Fruit fly (Drosophila melanogaster) whole organism, embryonic: ENCODE data around the gene Nepl18.

Experiments
- Abd-B ChIP-seq: fragments of 200-800 bp; sonication (Bioruptor generic); optimal IDR thresholded peaks from 2 replicates; lab custom pipeline; 2018; ENCODE audit warnings: missing biosample characterization, mild to moderate bottlenecking, missing genetic modification characterization, moderate library complexity
- Aef1 ChIP-seq: fragments of 200-800 bp; sonication (Bioruptor generic); IDR thresholded peaks from 3 replicates; pipeline ENCODE4 v1.3.6; 2022; ENCODE audit warnings: missing biosample characterization, missing genetic modification characterization
- Bgb ChIP-seq: fragments of 200-800 bp; sonication (Bioruptor generic); IDR thresholded peaks from 2 replicates; pipeline ENCODE4 v1.3.6; 2022; ENCODE audit warnings: missing biosample characterization, missing genetic modification characterization; ENCODE audit not compliant: partially characterized antibody
- BtbVII ChIP-seq: fragments of 200-800 bp; sonication (Bioruptor generic); optimal IDR thresholded peaks from 3 replicates; lab custom pipeline; 2017; ENCODE audit warnings: missing biosample characterization, mild to moderate bottlenecking, missing genetic modification characterization
- CG11695 ChIP-seq: fragments of 200-800 bp; sonication (Bioruptor generic); IDR thresholded peaks from 3 replicates; pipeline ENCODE4 v1.3.6; 2022; ENCODE audit warnings: missing biosample characterization, missing genetic modification characterization
- CG12071 ChIP-seq: fragments of 200-800 bp; sonication (Bioruptor generic); optimal IDR thresholded peaks from 3 replicates; lab custom pipeline; 2018; ENCODE audit warnings: missing biosample characterization, mild to moderate bottlenecking, missing genetic modification characterization
- CG12155 ChIP-seq: fragments of 200-800 bp; sonication (Bioruptor generic); optimal IDR thresholded peaks from 3 replicates; lab custom pipeline; 2016; ENCODE audit warnings: missing biosample characterization, missing genetic modification characterization
- CG13296 ChIP-seq: fragments of 200-800 bp; sonication (Bioruptor generic); optimal IDR thresholded peaks from 3 replicates; lab custom pipeline; 2018; ENCODE audit warnings: missing biosample characterization, mild to moderate bottlenecking, missing genetic modification characterization
- CG14667 ChIP-seq: fragments of 200-800 bp; sonication (Bioruptor generic); IDR thresholded peaks from 2 replicates; pipeline ENCODE4 v1.3.6; 2022; ENCODE audit warnings: missing biosample characterization, missing genetic modification characterization
- CG15011 ChIP-seq: fragments of 200-800 bp; sonication (Bioruptor generic); optimal IDR thresholded peaks from 3 replicates; lab custom pipeline; 2018; ENCODE audit warnings: missing biosample characterization, mild to moderate bottlenecking, missing genetic modification characterization
- CG1529 ChIP-seq: fragments of 200-800 bp; sonication (Bioruptor generic); optimal IDR thresholded peaks from 3 replicates; lab custom pipeline; 2018; ENCODE audit warnings: missing biosample characterization, missing genetic modification characterization
- CG16815 ChIP-seq: fragments of 200-800 bp; sonication (Bioruptor generic); optimal IDR thresholded peaks from 3 replicates; lab custom pipeline; 2017; ENCODE audit warnings: missing biosample characterization, mild to moderate bottlenecking, missing genetic modification characterization
- CG18764 ChIP-seq: fragments of 200-800 bp; sonication (Bioruptor generic); optimal IDR thresholded peaks from 3 replicates; lab custom pipeline; 2016; ENCODE audit warnings: missing biosample characterization, missing genetic modification characterization
- CG30403 ChIP-seq: fragments of 200-800 bp; sonication (Bioruptor generic); optimal IDR thresholded peaks from 3 replicates; lab custom pipeline; 2016; ENCODE audit warnings: missing biosample characterization, missing genetic modification characterization
- CG31365 ChIP-seq: fragments of 200-800 bp; sonication (Bioruptor generic); optimal IDR thresholded peaks from 2 replicates; lab custom pipeline; 2018; ENCODE audit warnings: missing biosample characterization, mild to moderate bottlenecking, missing genetic modification characterization
- CG31388 ChIP-seq: fragments of 200-800 bp; sonication (Bioruptor generic); optimal IDR thresholded peaks from 2 replicates; lab custom pipeline; 2016; ENCODE audit warnings: missing biosample characterization, missing genetic modification characterization
- CG32772 ChIP-seq: fragments of 200-800 bp; sonication (Bioruptor generic); IDR thresholded peaks from 2 replicates; pipeline ENCODE4 v1.3.6; 2022; ENCODE audit warnings: missing biosample characterization, missing genetic modification characterization
- CG4854 ChIP-seq: fragments of 200-800 bp; sonication (Bioruptor generic); optimal IDR thresholded peaks from 2 replicates; lab custom pipeline; 2016; ENCODE audit warnings: missing biosample characterization, missing genetic modification characterization, inconsistent platforms
- CG6254 ChIP-seq: fragments of 200-800 bp; sonication (Bioruptor generic); optimal IDR thresholded peaks from 3 replicates; lab custom pipeline; 2017; ENCODE audit warnings: mild to moderate bottlenecking, missing biosample characterization, missing genetic modification reagents, missing genetic modification characterization
- CG7372 ChIP-seq: fragments of 200-800 bp; sonication (Bioruptor generic); IDR thresholded peaks from 2 replicates; pipeline ENCODE4 v1.3.6; 2022; ENCODE audit warnings: missing biosample characterization, missing genetic modification characterization
- CG8388 ChIP-seq: fragments of 200-800 bp; sonication (Bioruptor generic); optimal IDR thresholded peaks from 2 replicates; lab custom pipeline; 2019; ENCODE audit warnings: missing biosample characterization, mild to moderate bottlenecking, missing genetic modification characterization, moderate library complexity
- Dref ChIP-seq: fragments of 200-800 bp; sonication (Bioruptor generic); IDR thresholded peaks from 2 replicates; pipeline ENCODE4 v1.3.6; 2022; ENCODE audit warnings: missing biosample characterization, missing genetic modification characterization
- ERR ChIP-seq: fragments of 200-800 bp; sonication (Bioruptor generic); optimal IDR thresholded peaks from 2 replicates; lab custom pipeline; 2016; ENCODE audit warnings: missing biosample characterization, missing genetic modification characterization
- Hand ChIP-seq: fragments of 200-800 bp; sonication (Bioruptor generic); optimal IDR thresholded peaks from 2 replicates; lab custom pipeline; 2017; ENCODE audit warnings: mild to moderate bottlenecking, missing biosample characterization, missing genetic modification reagents, missing genetic modification characterization
- Hr3 ChIP-seq: fragments of 200-800 bp; sonication (Bioruptor generic); optimal IDR thresholded peaks from 3 replicates; lab custom pipeline; 2016; ENCODE audit warnings: missing biosample characterization, missing genetic modification characterization
- Pdp1 ChIP-seq, 2 experiments: fragments of 200-800 bp; sonication (Bioruptor generic); optimal IDR thresholded peaks; 3 replicates each; lab custom pipeline; 2016; ENCODE audit warnings: missing biosample characterization in 2 of 2, missing genetic modification characterization in 2 of 2, mild to moderate bottlenecking in 1 of 2, moderate library complexity in 1 of 2
- Taf1 ChIP-seq: fragments of 200-800 bp; sonication (Bioruptor generic); IDR thresholded peaks from 2 replicates; pipeline ENCODE4 v1.3.6; 2022; ENCODE audit warnings: missing biosample characterization, missing genetic modification characterization
- ap ChIP-seq: fragments of 200-800 bp; sonication (Bioruptor generic); IDR thresholded peaks from 2 replicates; pipeline ENCODE4 v1.3.6; 2022; ENCODE audit warnings: missing biosample characterization, missing genetic modification characterization
- emc ChIP-seq: fragments of 200-800 bp; sonication (Bioruptor generic); optimal IDR thresholded peaks from 2 replicates; lab custom pipeline; 2016; ENCODE audit warnings: missing biosample characterization, missing genetic modification characterization
- ewg ChIP-seq: fragments of 200-800 bp; sonication (Bioruptor generic); optimal IDR thresholded peaks from 3 replicates; lab custom pipeline; 2017; ENCODE audit warnings: mild to moderate bottlenecking, missing biosample characterization, missing genetic modification reagents, missing genetic modification characterization
- gce ChIP-seq: fragments of 200-800 bp; sonication (Bioruptor generic); IDR thresholded peaks from 3 replicates; pipeline ENCODE4 v1.3.6; 2022; ENCODE audit warnings: missing biosample characterization, missing genetic modification characterization
- gem ChIP-seq: fragments of 200-800 bp; sonication (Bioruptor generic); optimal IDR thresholded peaks from 2 replicates; lab custom pipeline; 2019; ENCODE audit warnings: missing biosample characterization, mild to moderate bottlenecking, missing genetic modification characterization, moderate library complexity
- hkb ChIP-seq, 2 experiments: fragments of 200-800 bp in 1 of 2; fragments of >200 bp in 1 of 2; sonication (Bioruptor generic) in 1 of 2; IDR thresholded peaks in 1 of 2; optimal IDR thresholded peaks in 1 of 2; 2 replicates each; pipeline versions ENCODE4 v1.3.6 to Lab custom; 2017 to 2022; ENCODE audit warnings: missing biosample characterization in 1 of 2, missing genetic modification characterization in 1 of 2
- inv ChIP-seq: fragments of 200-800 bp; sonication (Bioruptor generic); IDR thresholded peaks from 2 replicates; pipeline ENCODE4 v1.3.6; 2022; ENCODE audit warnings: missing biosample characterization, missing genetic modification characterization; ENCODE audit not compliant: partially characterized antibody
- jing ChIP-seq: fragments of 200-800 bp; sonication (Bioruptor generic); optimal IDR thresholded peaks from 2 replicates; lab custom pipeline; 2018; ENCODE audit warnings: missing biosample characterization, mild to moderate bottlenecking, missing genetic modification characterization
- lov ChIP-seq, 2 experiments: fragments of 200-800 bp in 1 of 2; fragments of >200 bp in 1 of 2; sonication (Bioruptor generic) in 1 of 2; IDR thresholded peaks in 1 of 2; optimal IDR thresholded peaks in 1 of 2; 2 replicates in 1 of 2; 3 replicates in 1 of 2; pipeline versions ENCODE4 v1.3.6 to Lab custom; 2017 to 2022; ENCODE audit warnings: missing biosample characterization in 1 of 2, missing genetic modification characterization in 1 of 2
- nmo ChIP-seq: fragments of 200-800 bp; sonication (Bioruptor generic); optimal IDR thresholded peaks from 2 replicates; lab custom pipeline; 2018; ENCODE audit warnings: missing biosample characterization, mild to moderate bottlenecking, missing genetic modification characterization, moderate library complexity
- pb ChIP-seq: fragments of 200-800 bp; sonication (Bioruptor generic); optimal IDR thresholded peaks from 3 replicates; lab custom pipeline; 2016; ENCODE audit warnings: missing biosample characterization, missing genetic modification characterization
- repo ChIP-seq: fragments of 200-800 bp; sonication (Bioruptor generic); optimal IDR thresholded peaks from 2 replicates; lab custom pipeline; 2016; ENCODE audit warnings: missing biosample characterization, missing genetic modification characterization
- sd ChIP-seq: fragments of 200-800 bp; sonication (Bioruptor generic); optimal IDR thresholded peaks from 3 replicates; lab custom pipeline; 2018; ENCODE audit warnings: missing biosample characterization, mild to moderate bottlenecking, missing genetic modification characterization, moderate library complexity
- seq ChIP-seq: fragments of 200-800 bp; sonication (Bioruptor generic); IDR thresholded peaks from 2 replicates; pipeline ENCODE4 v1.3.6; 2022; ENCODE audit warnings: missing biosample characterization, missing genetic modification characterization
- stwl ChIP-seq: fragments of 200-800 bp; sonication (Bioruptor generic); optimal IDR thresholded peaks from 3 replicates; lab custom pipeline; 2018; ENCODE audit warnings: missing biosample characterization, mild to moderate bottlenecking, missing genetic modification characterization, moderate library complexity
- tll ChIP-seq, 2 experiments: fragments of 200-800 bp in 1 of 2; fragments of >200 bp in 1 of 2; sonication (Bioruptor generic) in 1 of 2; optimal IDR thresholded peaks; 2 replicates each; lab custom pipeline; 2017 to 2019; ENCODE audit warnings: missing biosample characterization in 2 of 2, missing genetic modification characterization in 2 of 2, mild to moderate bottlenecking in 1 of 2, moderate library complexity in 1 of 2
- trem ChIP-seq: fragments of 200-800 bp; optimal IDR thresholded peaks from 3 replicates; lab custom pipeline; 2019; ENCODE audit warnings: missing biosample characterization, mild to moderate bottlenecking, missing genetic modification characterization, moderate library complexity
- twi ChIP-seq: fragments of 200-800 bp; optimal IDR thresholded peaks from 2 replicates; lab custom pipeline; 2019; ENCODE audit warnings: missing biosample characterization, mild to moderate bottlenecking, missing genetic modification characterization, moderate library complexity
- z ChIP-seq: fragments of 200-800 bp; sonication (Bioruptor generic); IDR thresholded peaks from 3 replicates; pipeline ENCODE4 v1.3.6; 2022; ENCODE audit warnings: missing biosample characterization, missing genetic modification characterization
- zen ChIP-seq: fragments of 200-800 bp; sonication (Bioruptor generic); optimal IDR thresholded peaks from 3 replicates; lab custom pipeline; 2018; ENCODE audit warnings: missing biosample characterization, mild to moderate bottlenecking, missing genetic modification characterization, moderate library complexity
- zf30C ChIP-seq: fragments of 200-800 bp; sonication (Bioruptor generic); optimal IDR thresholded peaks from 3 replicates; lab custom pipeline; 2018; ENCODE audit warnings: missing biosample characterization, mild to moderate bottlenecking, missing genetic modification characterization

Nepl18 gene

dm6 chr3R:28887559-28888432, 12.4 kb downstream of the Nepl18 start, which contains the start of the genes CG33203 and Doa (continued):
- TF ChIP-seq seq (GFP tag; lab: Robert Waterston, UW), result no peak
- TF ChIP-seq ERR (GFP tag; lab: Kevin White, UChicago), result no peak
- TF ChIP-seq ap (GFP tag; lab: Robert Waterston, UW), result no peak
- no peak for TF ChIP-seq CG4854 (GFP tag; lab: Kevin White, UChicago)
- TF ChIP-seq gem, result peak; percentile 31
- TF ChIP-seq zf30C (GFP tag; lab: Kevin White, UChicago), result no peak
- TF ChIP-seq tll (GFP tag; optimal IDR thresholded peaks at IDR 0.05; lab: Kevin White, UChicago), result no peak
- TF ChIP-seq CG11695 (GFP tag; lab: Robert Waterston, UW), result no peak
- TF ChIP-seq Hr3 (GFP tag; lab: Kevin White, UChicago), result peak; percentile 40
- TF ChIP-seq sd (tag; lab: Kevin White, UChicago), result peak; percentile 19
- peak; percentile 6 for TF ChIP-seq CG8388 (GFP tag; lab: Kevin White, UChicago)
- TF ChIP-seq twi (tag; lab: Kevin White, UChicago), result no peak
- TF ChIP-seq jing (GFP tag; lab: Kevin White, UChicago), result no peak
- peak; percentile 96 for TF ChIP-seq Dref
- no peak for TF ChIP-seq CG1529 (GFP tag; lab: Kevin White, UChicago)
- TF ChIP-seq Bgb (GFP tag; lab: Robert Waterston, UW), result peak; percentile 88
- no peak for TF ChIP-seq CG16815
- peak; percentile 66 for TF ChIP-seq trem (tag; lab: Kevin White, UChicago)
- no peak for TF ChIP-seq BtbVII (GFP tag; lab: Kevin White, UChicago)
- peak; percentile 63 for TF ChIP-seq zen (tag; lab: Kevin White, UChicago)
- no peak for TF ChIP-seq Aef1 (GFP tag; lab: Robert Waterston, UW)
- no peak for TF ChIP-seq Hand (GFP tag; lab: Kevin White, UChicago)
- TF ChIP-seq nmo (GFP tag; lab: Kevin White, UChicago), result peak; percentile 68
- TF ChIP-seq hkb (optimal IDR thresholded peaks at IDR 0.05; lab: Kevin White, UChicago), result peak; percentile 44
- no peak for TF ChIP-seq hkb (GFP tag; IDR thresholded peaks at IDR 0.05; lab: Robert Waterston, UW)
- no peak for TF ChIP-seq CG31365 (tag; lab: Kevin White, UChicago)
- TF ChIP-seq stwl, result peak; percentile 85
- peak; percentile 18 for TF ChIP-seq repo (GFP tag; lab: Kevin White, UChicago)
- TF ChIP-seq CG7372 (GFP tag; lab: Robert Waterston, UW), result no peak
- TF ChIP-seq lov (optimal IDR thresholded peaks at IDR 0.05; lab: Kevin White, UChicago), result no peak
- TF ChIP-seq lov (GFP tag; IDR thresholded peaks at IDR 0.05; lab: Robert Waterston, UW), result no peak
- no peak for TF ChIP-seq CG12071 (GFP tag; lab: Kevin White, UChicago)
- no peak for TF ChIP-seq pb (GFP tag; lab: Kevin White, UChicago)
- peak; percentile 14 for TF ChIP-seq CG18764 (GFP tag; lab: Kevin White, UChicago)
- TF ChIP-seq CG32772 (GFP tag; lab: Robert Waterston, UW), result no peak
- no peak for TF ChIP-seq CG6254
- peak; percentile 16 for TF ChIP-seq Abd-B (GFP tag; lab: Kevin White, UChicago)
- peak; percentile 57 for TF ChIP-seq CG30403 (GFP tag; lab: Kevin White, UChicago)
- TF ChIP-seq CG12155, result peak; percentile 25
- peak; percentile 100 for TF ChIP-seq ewg (GFP tag; lab: Kevin White, UChicago)
- TF ChIP-seq CG14667 (GFP tag; lab: Robert Waterston, UW), result no peak
- no peak for TF ChIP-seq CG31388 (GFP tag; lab: Kevin White, UChicago)
- TF ChIP-seq inv (GFP tag; lab: Robert Waterston, UW), result peak; percentile 83
- peak; percentile 44 to 98 for TF ChIP-seq Pdp1 (GFP tag; optimal IDR thresholded peaks at IDR 0.05; lab: Kevin White, UChicago)
- no peak for TF ChIP-seq CG15011 (GFP tag; lab: Kevin White, UChicago)
- peak; percentile 39 for TF ChIP-seq emc
- no peak for TF ChIP-seq CG13296 (GFP tag; lab: Kevin White, UChicago)
- no peak for TF ChIP-seq gce (GFP tag; lab: Robert Waterston, UW)
- no peak for TF ChIP-seq z (GFP tag; lab: Robert Waterston, UW)
- no peak for TF ChIP-seq Taf1 (GFP tag; lab: Robert Waterston, UW)
